Fruit fly (Drosophila melanogaster) whole organism, pupa: Measurements from ENCODE around the gene Mps1.

ENCODE experiments used
- CG17806 ChIP-seq: fragments of 200-800 bp; sonication (Bioruptor generic); optimal IDR thresholded peaks from 2 replicates; lab custom pipeline; 2018; ENCODE audit warnings: missing biosample characterization, mild to moderate bottlenecking, missing genetic modification characterization, moderate library complexity
- CG32121 ChIP-seq: fragments of 200-800 bp; sonication (Bioruptor generic); IDR thresholded peaks from 2 replicates; pipeline ENCODE4 v1.3.6; 2022; ENCODE audit warnings: missing biosample characterization, missing genetic modification characterization
- CG4496 ChIP-seq: fragments of 200-800 bp; sonication (Bioruptor generic); IDR thresholded peaks from 3 replicates; pipeline ENCODE4 v1.3.6; 2022; ENCODE audit warnings: missing biosample characterization, missing genetic modification characterization
- D1 ChIP-seq: fragments of 200-800 bp; sonication (Bioruptor generic); optimal IDR thresholded peaks from 2 replicates; lab custom pipeline; 2018; ENCODE audit warnings: missing biosample characterization, mild to moderate bottlenecking, missing genetic modification characterization, moderate library complexity

DNA sequence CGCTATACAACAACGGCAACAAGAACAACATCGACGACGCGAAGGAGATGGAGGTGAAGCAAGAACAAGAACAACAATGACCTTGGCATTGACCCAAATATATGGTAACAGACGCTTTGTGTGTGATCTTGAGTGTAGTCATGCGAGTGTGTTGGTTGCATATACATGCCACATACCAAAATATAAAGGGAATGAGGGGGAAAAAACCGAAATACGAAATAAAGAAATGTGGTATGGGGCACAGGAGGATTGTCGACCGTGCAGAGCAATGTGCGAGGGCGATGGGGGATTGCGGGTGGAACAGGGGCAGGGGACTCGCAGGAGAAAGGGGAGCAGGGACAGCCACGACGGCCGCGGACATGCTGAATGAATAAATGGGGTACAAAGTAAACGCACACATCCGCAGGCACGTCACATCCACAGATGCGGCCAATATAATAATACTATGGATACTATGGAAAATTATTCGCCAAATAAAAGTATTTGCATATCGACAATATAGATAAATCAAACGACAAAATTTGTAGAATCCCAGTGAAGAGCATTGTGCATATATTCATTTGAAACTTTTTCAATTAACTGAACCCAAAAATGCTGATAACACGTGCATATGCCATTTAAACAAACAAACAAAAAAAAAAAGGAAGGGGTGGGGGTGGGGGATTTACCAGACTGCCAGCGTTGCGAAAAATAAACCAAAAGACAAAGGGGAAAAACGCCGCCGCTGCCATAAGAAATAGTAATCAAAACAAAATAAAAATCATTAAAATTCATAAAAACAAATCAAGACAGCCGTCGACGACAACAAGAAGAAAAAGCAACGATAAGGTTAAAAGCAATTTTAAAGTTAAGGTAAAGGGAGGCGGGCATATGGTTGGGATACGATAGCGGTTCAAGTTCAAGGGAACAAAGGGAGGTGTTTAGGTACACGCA is 35.1 kb downstream of the Mps1 start:
- TF ChIP-seq CG17806 (no peak), CG4496 (GFP tag; lab: Robert Waterston, UW) (no peak), D1 (tag; lab: Kevin White, UChicago) (no peak), CG32121 (GFP tag; lab: Robert Waterston, UW) (no peak)
